Fruit fly (Drosophila melanogaster) whole organism, embryonic: ENCODE results near the gene CG32195.

Experiments used
- ATbp ChIP-seq: fragments of 200-800 bp; sonication (Bioruptor generic); optimal IDR thresholded peaks from 2 replicates; lab custom pipeline; 2017; ENCODE audit warnings: missing biosample characterization, mild to moderate bottlenecking, missing genetic modification characterization, missing genetic modification reagents
- Awh ChIP-seq: fragments of 200-800 bp; sonication (Bioruptor generic); IDR thresholded peaks from 2 replicates; pipeline ENCODE4, ENCODE4 v1.3.6; 2022; ENCODE audit warnings: missing biosample characterization, missing genetic modification characterization
- Blimp-1 ChIP-seq: fragments of 200-800 bp; sonication (Bioruptor generic); optimal IDR thresholded peaks from 3 replicates; lab custom pipeline; 2018; ENCODE audit warnings: missing biosample characterization, missing genetic modification characterization, mild to moderate bottlenecking, moderate library complexity, missing genetic modification reagents
- Bteb2 ChIP-seq: fragments of 200-800 bp; sonication (Bioruptor generic); optimal IDR thresholded peaks from 2 replicates; lab custom pipeline; 2016; ENCODE audit warnings: missing biosample characterization, missing genetic modification characterization
- CG10543 ChIP-seq: fragments of 200-800 bp; sonication (Bioruptor generic); optimal IDR thresholded peaks from 3 replicates; lab custom pipeline; 2017; ENCODE audit warnings: missing biosample characterization, mild to moderate bottlenecking, missing genetic modification characterization, moderate library complexity
- CG11085 ChIP-seq: fragments of 200-800 bp; sonication (Bioruptor generic); IDR thresholded peaks from 2 replicates; pipeline ENCODE4 v1.3.6; 2022; ENCODE audit warnings: missing biosample characterization, missing genetic modification characterization
- CG11093 ChIP-seq: fragments of 200-800 bp; sonication (Bioruptor generic); IDR thresholded peaks from 3 replicates; pipeline ENCODE4 v1.3.6; 2022; ENCODE audit warnings: missing biosample characterization, missing genetic modification characterization
- CG13296 ChIP-seq: fragments of 200-800 bp; sonication (Bioruptor generic); optimal IDR thresholded peaks from 3 replicates; lab custom pipeline; 2018; ENCODE audit warnings: missing biosample characterization, mild to moderate bottlenecking, missing genetic modification characterization
- CG13894 ChIP-seq: fragments of 200-800 bp; sonication (Bioruptor generic); optimal IDR thresholded peaks from 3 replicates; lab custom pipeline; 2018; ENCODE audit warnings: missing biosample characterization, mild to moderate bottlenecking, missing genetic modification characterization, moderate library complexity
- CG14710 ChIP-seq: fragments of 200-800 bp; sonication (Bioruptor generic); optimal IDR thresholded peaks from 3 replicates; lab custom pipeline; 2019; ENCODE audit warnings: missing biosample characterization, mild to moderate bottlenecking, missing genetic modification characterization, moderate library complexity
- CG14965 ChIP-seq: fragments of 200-800 bp; sonication (Bioruptor generic); optimal IDR thresholded peaks from 2 replicates; lab custom pipeline; 2016; ENCODE audit warnings: missing biosample characterization, missing genetic modification characterization, borderline replicate concordance
- CG15073 ChIP-seq: fragments of 200-800 bp; sonication (Bioruptor generic); optimal IDR thresholded peaks from 2 replicates; lab custom pipeline; 2016; ENCODE audit warnings: missing biosample characterization, missing genetic modification characterization
- CG15696 ChIP-seq: fragments of 200-800 bp; sonication (Bioruptor generic); optimal IDR thresholded peaks from 2 replicates; lab custom pipeline; 2019; ENCODE audit warnings: missing biosample characterization, mild to moderate bottlenecking, missing genetic modification characterization, moderate library complexity
- CG17612 ChIP-seq: fragments of 200-800 bp; sonication (Bioruptor generic); IDR thresholded peaks from 2 replicates; pipeline ENCODE4 v1.3.6; 2022; ENCODE audit warnings: missing biosample characterization, missing genetic modification characterization
- CG2199 ChIP-seq: fragments of 200-800 bp; sonication (Bioruptor generic); IDR thresholded peaks from 3 replicates; pipeline ENCODE4 v1.3.6; 2022; ENCODE audit warnings: missing biosample characterization, missing genetic modification characterization
- CG2875 ChIP-seq: fragments of 200-800 bp; sonication (Bioruptor generic); optimal IDR thresholded peaks from 2 replicates; lab custom pipeline; 2017; ENCODE audit warnings: missing biosample characterization, mild to moderate bottlenecking, missing genetic modification characterization, missing genetic modification reagents
- CG30403 ChIP-seq: fragments of 200-800 bp; sonication (Bioruptor generic); optimal IDR thresholded peaks from 3 replicates; lab custom pipeline; 2016; ENCODE audit warnings: missing biosample characterization, missing genetic modification characterization
- CG31441 ChIP-seq: fragments of 200-800 bp; sonication (Bioruptor generic); IDR thresholded peaks from 2 replicates; pipeline ENCODE4 v1.3.6; 2022; ENCODE audit warnings: missing biosample characterization, missing genetic modification characterization
- CG7372 ChIP-seq: fragments of 200-800 bp; sonication (Bioruptor generic); IDR thresholded peaks from 2 replicates; pipeline ENCODE4 v1.3.6; 2022; ENCODE audit warnings: missing biosample characterization, missing genetic modification characterization
- CG8089 ChIP-seq: fragments of 200-800 bp; sonication (Bioruptor generic); optimal IDR thresholded peaks from 3 replicates; lab custom pipeline; 2016; ENCODE audit warnings: missing biosample characterization, missing genetic modification characterization
- CHES-1-like ChIP-seq: fragments of 200-800 bp; sonication (Bioruptor generic); optimal IDR thresholded peaks from 2 replicates; lab custom pipeline; 2016; ENCODE audit warnings: missing biosample characterization, missing genetic modification characterization
- Dek ChIP-seq: fragments of 200-800 bp; sonication (Bioruptor generic); optimal IDR thresholded peaks from 3 replicates; lab custom pipeline; 2019; ENCODE audit warnings: missing biosample characterization, mild to moderate bottlenecking, missing genetic modification characterization, moderate library complexity
- Dfd ChIP-seq, 2 experiments: fragments of >200 bp; optimal IDR thresholded peaks; 2 replicates each; lab custom pipeline; 2017; ENCODE audit warnings: missing biosample characterization in 2 of 2, missing genetic modification characterization in 2 of 2
- Dip2 ChIP-seq: fragments of 200-800 bp; sonication (Bioruptor generic); IDR thresholded peaks from 2 replicates; pipeline ENCODE4 v1.3.6; 2022; ENCODE audit warnings: missing biosample characterization, missing genetic modification characterization
- HLH54F ChIP-seq: fragments of 200-800 bp; sonication (Bioruptor generic); optimal IDR thresholded peaks from 3 replicates; lab custom pipeline; 2016; ENCODE audit warnings: missing biosample characterization, missing genetic modification characterization
- Hand ChIP-seq: fragments of 200-800 bp; sonication (Bioruptor generic); optimal IDR thresholded peaks from 2 replicates; lab custom pipeline; 2017; ENCODE audit warnings: mild to moderate bottlenecking, missing biosample characterization, missing genetic modification reagents, missing genetic modification characterization
- Lpt ChIP-seq: fragments of >200 bp; optimal IDR thresholded peaks from 2 replicates; lab custom pipeline; 2018; ENCODE audit warnings: missing biosample characterization, missing genetic modification characterization
- NFAT ChIP-seq: fragments of 200-800 bp; sonication (Bioruptor generic); IDR thresholded peaks from 2 replicates; pipeline ENCODE4 v1.3.6; 2022; ENCODE audit warnings: missing biosample characterization, missing genetic modification characterization
- NK7.1 ChIP-seq: fragments of 200-800 bp; sonication (Bioruptor generic); optimal IDR thresholded peaks from 3 replicates; lab custom pipeline; 2016; ENCODE audit warnings: missing biosample characterization, missing genetic modification characterization
- PHDP ChIP-seq: fragments of 200-800 bp; sonication (Bioruptor generic); optimal IDR thresholded peaks from 3 replicates; lab custom pipeline; 2018; ENCODE audit warnings: missing biosample characterization, mild to moderate bottlenecking, missing genetic modification characterization, moderate library complexity
- Sry-β ChIP-seq: fragments of 200-800 bp; sonication (Bioruptor generic); optimal IDR thresholded peaks from 2 replicates; lab custom pipeline; 2018; ENCODE audit warnings: missing biosample characterization, mild to moderate bottlenecking, missing genetic modification characterization, moderate library complexity
- Ssrp ChIP-seq: fragments of 200-800 bp; sonication (Bioruptor generic); optimal IDR thresholded peaks from 2 replicates; lab custom pipeline; 2018; ENCODE audit warnings: missing biosample characterization, mild to moderate bottlenecking, missing genetic modification characterization, moderate library complexity
- ara ChIP-seq: fragments of 200-800 bp; sonication (Bioruptor generic); IDR thresholded peaks from 2 replicates; pipeline ENCODE4 v1.3.6; 2022; ENCODE audit warnings: missing biosample characterization, missing genetic modification characterization
- dm ChIP-seq: fragments of 200-800 bp; sonication (Bioruptor generic); optimal IDR thresholded peaks from 3 replicates; lab custom pipeline; 2016; ENCODE audit warnings: missing biosample characterization, missing genetic modification characterization
- fu2 ChIP-seq: fragments of 200-800 bp; sonication (Bioruptor generic); optimal IDR thresholded peaks from 2 replicates; lab custom pipeline; 2016; ENCODE audit warnings: missing biosample characterization, missing genetic modification characterization
- gcm ChIP-seq: fragments of 200-800 bp; sonication (Bioruptor generic); optimal IDR thresholded peaks from 2 replicates; lab custom pipeline; 2019; ENCODE audit warnings: missing biosample characterization, mild to moderate bottlenecking, missing genetic modification characterization, moderate library complexity
- gem ChIP-seq: fragments of 200-800 bp; sonication (Bioruptor generic); optimal IDR thresholded peaks from 2 replicates; lab custom pipeline; 2019; ENCODE audit warnings: missing biosample characterization, mild to moderate bottlenecking, missing genetic modification characterization, moderate library complexity
- gsb ChIP-seq: fragments of 200-800 bp; sonication (Bioruptor generic); IDR thresholded peaks from 2 replicates; pipeline ENCODE4 v1.3.6; 2022; ENCODE audit warnings: missing biosample characterization, missing genetic modification characterization
- hbn ChIP-seq: fragments of 200-800 bp; sonication (Bioruptor generic); IDR thresholded peaks from 2 replicates; pipeline ENCODE4 v1.3.6; 2022; ENCODE audit warnings: missing biosample characterization, missing genetic modification characterization; ENCODE audit not compliant: partially characterized antibody
- insv ChIP-seq, 2 experiments: fragments of 200-800 bp; sonication (Bioruptor generic); optimal IDR thresholded peaks; 3 replicates each; lab custom pipeline; 2016 to 2018; ENCODE audit warnings: missing biosample characterization in 2 of 2, missing genetic modification characterization in 2 of 2
- jing ChIP-seq: fragments of 200-800 bp; sonication (Bioruptor generic); optimal IDR thresholded peaks from 2 replicates; lab custom pipeline; 2018; ENCODE audit warnings: missing biosample characterization, mild to moderate bottlenecking, missing genetic modification characterization
- pan ChIP-seq, 4 experiments: fragments of >200 bp in 3 of 4; fragments of 200-800 bp in 1 of 4; sonication (Bioruptor generic) in 1 of 4; optimal IDR thresholded peaks in 3 of 4; IDR thresholded peaks in 1 of 4; 2 replicates each; pipeline versions ENCODE4 v1.3.6 to Lab custom; 2017 to 2022; ENCODE audit warnings: missing biosample characterization in 2 of 4, missing genetic modification characterization in 2 of 4, mixed read lengths in 1 of 4
- phol ChIP-seq: fragments of 200-800 bp; sonication (Bioruptor generic); optimal IDR thresholded peaks from 3 replicates; lab custom pipeline; 2018; ENCODE audit warnings: missing biosample characterization, mild to moderate bottlenecking, missing genetic modification characterization, moderate library complexity
- rib ChIP-seq: fragments of 200-800 bp; sonication (Bioruptor generic); IDR thresholded peaks from 2 replicates; pipeline ENCODE4 v1.3.6; 2022; ENCODE audit warnings: missing biosample characterization, missing genetic modification characterization
- seq ChIP-seq: fragments of 200-800 bp; sonication (Bioruptor generic); IDR thresholded peaks from 2 replicates; pipeline ENCODE4 v1.3.6; 2022; ENCODE audit warnings: missing biosample characterization, missing genetic modification characterization
- so ChIP-seq: fragments of 200-800 bp; sonication (Bioruptor generic); IDR thresholded peaks from 3 replicates; pipeline ENCODE4 v1.3.6; 2022; ENCODE audit warnings: missing biosample characterization, missing genetic modification characterization
- sr ChIP-seq: fragments of 200-800 bp; sonication (Bioruptor generic); IDR thresholded peaks from 3 replicates; pipeline ENCODE4 v1.3.6; 2022; ENCODE audit warnings: missing biosample characterization, missing genetic modification characterization
- stc ChIP-seq: fragments of 200-800 bp; sonication (Bioruptor generic); IDR thresholded peaks from 2 replicates; pipeline ENCODE4 v1.3.6; 2022; ENCODE audit warnings: missing biosample characterization, missing genetic modification characterization

Gene CG32195

DNA sequence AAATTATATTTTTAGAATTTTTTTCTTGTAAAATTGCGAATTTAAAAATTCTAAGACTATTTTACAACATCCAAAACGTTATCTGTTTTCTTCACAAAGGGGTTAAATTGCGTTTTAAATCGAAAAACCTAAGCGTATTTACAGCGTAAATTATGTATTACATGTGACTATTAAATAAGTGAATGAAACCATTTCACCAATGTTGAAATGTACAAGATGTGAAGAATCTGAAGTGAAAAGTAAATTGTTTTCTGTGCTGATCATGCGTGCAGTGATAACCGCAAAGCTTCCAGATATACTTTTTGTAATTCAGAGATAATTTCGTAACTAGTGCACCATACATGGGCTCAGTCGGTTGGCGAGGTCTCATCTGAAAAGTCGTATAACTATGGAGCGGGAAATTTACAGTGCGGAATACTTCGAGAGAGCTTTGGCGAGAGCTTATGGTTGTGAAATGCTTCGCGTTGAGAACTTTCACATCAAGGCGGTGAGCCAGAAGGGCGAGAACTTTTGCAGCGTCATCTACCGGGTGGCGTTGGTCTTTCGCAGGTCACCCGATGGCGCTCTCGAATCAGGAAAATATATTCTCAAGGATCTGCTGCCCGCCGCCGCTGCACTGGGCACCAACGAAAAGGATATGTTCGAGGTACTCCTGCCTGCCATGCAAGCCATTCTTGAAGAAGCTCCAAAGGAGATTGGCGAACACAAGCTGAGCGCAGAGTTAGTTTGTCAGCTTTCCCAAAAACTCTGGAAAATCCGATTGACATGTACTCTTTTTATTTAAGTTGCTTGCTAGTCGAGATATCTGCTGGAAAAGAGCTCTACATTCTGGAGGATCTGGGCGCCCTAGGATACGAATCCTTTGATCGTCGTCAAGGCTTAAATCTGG, 1.5 kb downstream of the CG32195 start (continued):
- TF ChIP-seq CG13296 (no peak), dm (no peak), CG14965 (GFP tag; lab: Kevin White, UChicago) (peak; percentile 97), CG17612 (no peak), CG13894 (tag; lab: Kevin White, UChicago) (peak; percentile 87), CG7372 (no peak; the same call in 1 of the 2 replicates), Ssrp (tag; lab: Kevin White, UChicago) (peak; percentile 50), Sry-β (no peak), CG31441 (peak; percentile 55), Blimp-1 (GFP tag; lab: Kevin White, UChicago) (peak; percentile 27), sr (GFP tag; lab: Robert Waterston, UW) (no peak; the same call in 2 of the 3 replicates), stc (GFP tag; lab: Robert Waterston, UW) (peak; percentile 50; the same call in 1 of the 2 replicates), Hand (GFP tag; lab: Kevin White, UChicago) (no peak), NK7.1 (GFP tag; lab: Kevin White, UChicago) (peak; percentile 43), CG14710 (no peak), CHES-1-like (no peak), ATbp (no peak), Dip2 (GFP tag; lab: Robert Waterston, UW) (no peak), so (GFP tag; lab: Robert Waterston, UW) (no peak; the same call in 2 of the 3 replicates), seq (GFP tag; lab: Robert Waterston, UW) (peak; percentile 75), rib (GFP tag; lab: Robert Waterston, UW) (peak; percentile 47; the same call in 1 of the 2 replicates), PHDP (tag; lab: Kevin White, UChicago) (peak; percentile 59), CG15073 (GFP tag; lab: Kevin White, UChicago) (no peak), HLH54F (GFP tag; lab: Kevin White, UChicago) (no peak), CG2875 (no peak), gsb (GFP tag; lab: Robert Waterston, UW) (no peak), insv (GFP tag; optimal IDR thresholded peaks at IDR 0.05; lab: Kevin White, UChicago) (no peak), CG11085 (GFP tag; lab: Robert Waterston, UW) (no peak), jing (GFP tag; lab: Kevin White, UChicago) (no peak), NFAT (GFP tag; lab: Robert Waterston, UW) (peak; percentile 37; the same call in 1 of the 2 replicates), pan (optimal IDR thresholded peaks at IDR 0.05; lab: Kevin White, UChicago) (no peak), pan (GFP tag; optimal IDR thresholded peaks at IDR 0.05 in 1 of 2, IDR thresholded peaks at IDR 0.05 in 1 of 2) (no peak), fu2 (no peak), Dfd (GFP tag; optimal IDR thresholded peaks at IDR 0.05; lab: Kevin White, UChicago) (no peak), CG10543 (peak; percentile 68), CG15696 (tag; lab: Kevin White, UChicago) (no peak), Awh (GFP tag; lab: Robert Waterston, UW) (peak; percentile 79), gem (peak; percentile 77), Lpt (GFP tag; lab: Kevin White, UChicago) (no peak), ara (no peak), hbn (GFP tag; lab: Robert Waterston, UW) (no peak), Bteb2 (GFP tag; lab: Kevin White, UChicago) (no peak), gcm (peak; percentile 31), CG11093 (GFP tag; lab: Robert Waterston, UW) (no peak), CG30403 (GFP tag; lab: Kevin White, UChicago) (peak; percentile 21), Dek (peak; percentile 28), phol (peak; percentile 61), CG8089 (GFP tag; lab: Kevin White, UChicago) (peak; percentile 26), CG2199 (peak; percentile 83; the same call in 2 of the 3 replicates)
